Worm (Caenorhabditis elegans) whole organism, L3 larva: ENCODE results near the gene ubc-20.

ENCODE experiments used
- ceh-16 ChIP-seq: sonication (generic microtip); optimal IDR thresholded peaks from 2 replicates; lab custom pipeline; 2017; ENCODE audit warnings: missing biosample characterization, missing genetic modification characterization
- ceh-28 ChIP-seq: fragments of 150-350 bp; optimal IDR thresholded peaks from 2 replicates; lab custom pipeline; 2014; ENCODE audit warnings: missing biosample characterization, missing genetic modification reagents, missing genetic modification characterization
- egl-27 ChIP-seq: sonication (generic microtip); optimal IDR thresholded peaks from 4 replicates; lab custom pipeline; 2017; ENCODE audit warnings: missing biosample characterization, missing genetic modification reagents, missing genetic modification characterization
- elt-3 ChIP-seq, 3 experiments: fragments of 150-350 bp in 1 of 3; sonication (generic microtip) in 2 of 3; optimal IDR thresholded peaks; 2 replicates in 2 of 3; 4 replicates in 1 of 3; lab custom pipeline; 2014 to 2017; ENCODE audit warnings: missing biosample characterization in 3 of 3, missing genetic modification characterization in 3 of 3
- lin-39 ChIP-seq: fragments of 150-350 bp; optimal IDR thresholded peaks from 2 replicates; lab custom pipeline; 2018; ENCODE audit warnings: missing biosample characterization, missing genetic modification reagents, missing genetic modification characterization
- mdl-1 ChIP-seq: fragments of 150-350 bp; optimal IDR thresholded peaks from 2 replicates; lab custom pipeline; 2014; ENCODE audit warnings: missing biosample characterization, missing genetic modification characterization
- nhr-11 ChIP-seq: fragments of 150-350 bp; optimal IDR thresholded peaks from 2 replicates; lab custom pipeline; 2014; ENCODE audit warnings: missing biosample characterization, missing genetic modification characterization
- nhr-12 ChIP-seq: fragments of 150-350 bp; optimal IDR thresholded peaks from 2 replicates; lab custom pipeline; 2014; ENCODE audit warnings: missing biosample characterization, missing genetic modification characterization
- nhr-28 ChIP-seq: fragments of 150-350 bp; optimal IDR thresholded peaks from 2 replicates; lab custom pipeline; 2014; ENCODE audit warnings: missing biosample characterization, missing genetic modification characterization
- nhr-76 ChIP-seq: fragments of 150-350 bp; sonication (generic microtip); optimal IDR thresholded peaks from 5 replicates; lab custom pipeline; 2014; ENCODE audit warnings: missing biosample characterization, missing genetic modification characterization
- unc-39 ChIP-seq: sonication (generic microtip); optimal IDR thresholded peaks from 4 replicates; lab custom pipeline; 2017; ENCODE audit warnings: missing biosample characterization, missing genetic modification characterization
- unc-62 ChIP-seq: fragments of 150-350 bp; sonication (generic microtip); optimal IDR thresholded peaks from 4 replicates; lab custom pipeline; 2014; ENCODE audit warnings: missing biosample characterization, missing genetic modification reagents, missing genetic modification characterization

DNA sequence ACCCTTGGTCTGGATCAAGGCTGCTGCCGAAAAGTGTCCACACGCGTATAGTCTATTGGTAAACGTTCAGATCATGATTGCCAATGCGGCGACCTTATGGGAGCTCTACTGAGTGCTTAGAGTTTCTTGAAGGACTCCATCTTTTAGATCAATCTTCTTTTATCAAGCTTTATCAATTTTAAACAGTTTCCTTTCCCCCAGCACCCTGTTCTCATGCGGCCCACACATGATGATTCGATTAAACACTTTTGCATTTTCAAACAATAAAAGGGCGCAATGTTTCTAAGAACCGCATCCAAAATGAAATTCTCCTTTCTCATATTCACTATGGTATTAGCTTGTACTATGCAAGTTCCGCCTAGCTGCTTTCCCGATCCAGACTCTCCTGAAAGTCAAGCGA is 23.2 kb upstream of the ubc-20 start, which contains the start of gene F40G9.7:
- TF ChIP-seq egl-27 (no peak), nhr-28 (no peak), ceh-16 (no peak), unc-39 (tag; lab: Kevin White, UChicago) (no peak), lin-39 (tag; lab: Kevin White, UChicago) (no peak), nhr-11 (tag; lab: Kevin White, UChicago) (no peak), unc-62 (GFP tag; lab: Kevin White, UChicago) (no peak), nhr-76 (no peak), mdl-1 (tag; lab: Kevin White, UChicago) (no peak), nhr-12 (tag; lab: Kevin White, UChicago) (no peak), ceh-28 (no peak), elt-3 (tag; optimal IDR thresholded peaks at IDR 0.05; lab: Kevin White, UChicago) (no peak)
